Fruit fly (Drosophila melanogaster): ENCODE data around the gene CG46339.

CG46339 gene

DNA sequence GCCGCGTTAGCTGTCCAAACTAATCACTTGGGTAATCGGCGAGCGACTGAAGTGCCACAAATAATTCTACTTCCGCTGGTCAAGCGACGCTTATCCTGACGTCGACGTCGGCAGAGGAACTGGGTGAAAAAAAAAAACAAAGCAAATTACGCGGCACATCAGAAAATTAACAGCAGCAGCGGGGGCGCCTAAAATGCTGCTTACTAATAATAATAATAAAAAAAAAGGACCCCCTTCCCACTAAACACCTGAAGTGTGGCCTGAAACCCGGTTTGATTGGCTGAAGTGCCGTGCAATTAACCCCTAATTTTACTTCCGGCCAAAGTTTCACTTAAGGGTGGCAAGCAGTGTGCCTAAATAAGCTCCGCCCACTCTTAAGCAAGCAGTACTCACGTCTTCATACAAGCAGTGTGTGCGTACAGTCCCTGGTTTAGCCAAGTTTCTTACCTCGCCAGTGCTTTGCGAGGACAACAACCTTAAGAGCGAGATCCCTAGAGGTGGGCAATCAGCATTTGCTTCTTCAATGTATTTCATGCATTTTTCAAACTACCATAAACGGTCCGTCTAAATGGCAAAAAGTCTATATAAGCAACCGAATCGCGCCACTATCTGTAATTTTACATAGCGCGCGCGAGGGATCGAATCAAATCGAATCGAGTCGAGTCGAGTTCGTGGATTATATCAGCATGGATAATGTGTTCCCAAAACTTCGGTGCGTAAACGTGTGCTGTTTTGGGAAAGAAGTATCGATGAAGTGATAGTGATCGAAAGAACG lies 34.3 kb upstream of the CG46339 start, which contains the start of the genes ro and T48 (continued):
- TF ChIP-seq zf30C (GFP tag; optimal IDR thresholded peaks at IDR 0.05) (no peak), stc (GFP tag; IDR thresholded peaks at IDR 0.05) (no peak), D19B (GFP tag; optimal IDR thresholded peaks at IDR 0.05) (no peak), CG18599 (GFP tag; optimal IDR thresholded peaks at IDR 0.05) (peak; percentile 55), Atf3 (GFP tag; optimal IDR thresholded peaks at IDR 0.05) (peak; percentile 32), CG3281 (GFP tag; optimal IDR thresholded peaks at IDR 0.05) (no peak), sqz (GFP tag; optimal IDR thresholded peaks at IDR 0.05) (no peak), Sox100B (GFP tag; optimal IDR thresholded peaks at IDR 0.05) (no peak), cwo (GFP tag; optimal IDR thresholded peaks at IDR 0.05) (no peak), peb (GFP tag; IDR thresholded peaks at IDR 0.05) (no peak), slp2 (GFP tag; optimal IDR thresholded peaks at IDR 0.05) (no peak), CG7839 (tag; optimal IDR thresholded peaks at IDR 0.05) (peak; percentile 45), CG3163 (GFP tag; optimal IDR thresholded peaks at IDR 0.05) (peak; percentile 81), HmgZ (tag; optimal IDR thresholded peaks at IDR 0.05) (peak; percentile 91), ase (GFP tag; IDR thresholded peaks at IDR 0.05) (no peak), nmo (GFP tag; optimal IDR thresholded peaks at IDR 0.05) (peak; percentile 79), CG7928 (GFP tag; optimal IDR thresholded peaks at IDR 0.05) (peak; percentile 90), z (GFP tag; IDR thresholded peaks at IDR 0.05) (no peak), CG17612 (GFP tag; IDR thresholded peaks at IDR 0.05) (no peak), CG2875 (GFP tag; optimal IDR thresholded peaks at IDR 0.05) (peak; percentile 47), CG17361 (GFP tag; IDR thresholded peaks at IDR 0.05) (no peak; the same call in 2 of the 3 replicates), CG8924 (tag; optimal IDR thresholded peaks at IDR 0.05) (peak; percentile 55), br (optimal IDR thresholded peaks at IDR 0.05) (no peak), nom (GFP tag; optimal IDR thresholded peaks at IDR 0.05) (peak; percentile 9), H2.0 (GFP tag; IDR thresholded peaks at IDR 0.05) (peak; percentile 30; the same call in 1 of the 2 replicates), CG14860 (GFP tag; IDR thresholded peaks at IDR 0.05; ENCODE audit: partially characterized antibody) (0 out of 3 replicates have a peak, but pooled peaks have one; percentile 8), kni (GFP tag; optimal IDR thresholded peaks at IDR 0.05) (peak; percentile 18), CG42726 (GFP tag; IDR thresholded peaks at IDR 0.05; ENCODE audit: partially characterized antibody) (peak; percentile 80), onecut (GFP tag; IDR thresholded peaks at IDR 0.05) (no peak; the same call in 1 of the 2 replicates), hbn (GFP tag; IDR thresholded peaks at IDR 0.05; ENCODE audit: partially characterized antibody) (peak; percentile 40), bowl (GFP tag; IDR thresholded peaks at IDR 0.05) (no peak), CG13424 (tag; optimal IDR thresholded peaks at IDR 0.05) (peak; percentile 42), Aef1 (GFP tag; IDR thresholded peaks at IDR 0.05) (peak; percentile 48; the same call in 2 of the 3 replicates), exex (tag; optimal IDR thresholded peaks at IDR 0.05) (no peak), tx (GFP tag; optimal IDR thresholded peaks at IDR 0.05) (peak; percentile 17), mirr (GFP tag; optimal IDR thresholded peaks at IDR 0.05) (peak; percentile 29), sc (optimal IDR thresholded peaks at IDR 0.05) (no peak), sc (GFP tag; optimal IDR thresholded peaks at IDR 0.05) (no peak), CG7271 (tag; optimal IDR thresholded peaks at IDR 0.05) (no peak), CG17359 (tag; optimal IDR thresholded peaks at IDR 0.05) (peak; percentile 53), CG13894 (tag; optimal IDR thresholded peaks at IDR 0.05) (peak; percentile 92), MBD-R2 (GFP tag; IDR thresholded peaks at IDR 0.05) (peak; percentile 62), CG16863 (GFP tag; optimal IDR thresholded peaks at IDR 0.05) (no peak), sens-2 (GFP tag; IDR thresholded peaks at IDR 0.05) (no peak), wek (GFP tag; optimal IDR thresholded peaks at IDR 0.05) (no peak), toy (GFP tag; IDR thresholded peaks at IDR 0.05) (no peak), CG14014 (GFP tag; IDR thresholded peaks at IDR 0.05) (peak; percentile 42; the same call in 1 of the 2 replicates), CG13296 (GFP tag; optimal IDR thresholded peaks at IDR 0.05) (no peak), Scr (GFP tag; IDR thresholded peaks at IDR 0.05; ENCODE audit: partially characterized antibody) (peak; percentile 65)
